Fruit fly (Drosophila melanogaster) whole organism, wandering third instar larva: ENCODE data around the gene sip2.

Experiments used
- CrebA ChIP-seq: fragments of 200-800 bp; sonication (Bioruptor generic); optimal IDR thresholded peaks from 2 replicates; lab custom pipeline; 2016; ENCODE audit warnings: missing biosample characterization, mild to moderate bottlenecking, missing genetic modification characterization, borderline replicate concordance
- fru ChIP-seq: fragments of 200-800 bp; sonication (Bioruptor generic); optimal IDR thresholded peaks from 3 replicates; lab custom pipeline; 2016; ENCODE audit warnings: missing biosample characterization, mild to moderate bottlenecking, missing genetic modification characterization

DNA sequence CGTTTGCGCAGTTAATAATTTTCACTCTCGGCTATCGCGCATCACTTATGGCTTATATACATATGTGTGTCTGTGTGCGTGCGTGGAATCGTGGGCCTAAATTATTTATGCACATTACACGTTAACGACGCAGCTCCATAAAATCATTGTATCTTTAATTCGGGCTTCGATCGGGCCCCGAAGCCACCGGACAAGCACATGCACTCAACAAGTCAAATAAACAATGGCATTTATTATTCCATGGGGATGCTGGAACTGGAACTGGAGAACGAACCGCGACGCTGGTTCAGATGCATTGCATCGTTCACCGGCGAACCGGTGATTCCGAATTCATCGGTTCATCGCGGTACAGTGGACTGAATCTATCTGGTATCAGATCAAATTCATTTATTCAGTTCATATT lies 15.3 kb downstream of the sip2 start, which contains the start of gene ihog:
- TF ChIP-seq fru (no peak), CrebA (GFP tag; lab: Kevin White, UChicago) (no peak)
